Worm (Caenorhabditis elegans) whole organism, L1 larva: ENCODE measurements around the gene alh-9.

ENCODE experiments used
- alr-1 ChIP-seq: fragments of 200-800 bp; sonication (Bioruptor generic); optimal IDR thresholded peaks from 2 replicates; lab custom pipeline; 2018; ENCODE audit warnings: borderline replicate concordance, mild to moderate bottlenecking, missing genetic modification characterization, missing compliant biosample characterization
- aly-2 ChIP-seq: fragments of 150-350 bp; optimal IDR thresholded peaks from 2 replicates; lab custom pipeline; 2014; ENCODE audit warnings: missing biosample characterization, missing genetic modification characterization
- ama-1 ChIP-seq: fragments of 150-350 bp; optimal IDR thresholded peaks from 2 replicates; lab custom pipeline; 2014
- blmp-1 ChIP-seq: fragments of 150-350 bp; optimal IDR thresholded peaks from 2 replicates; lab custom pipeline; 2014; ENCODE audit warnings: missing biosample characterization, missing genetic modification characterization
- ceh-8 ChIP-seq: fragments of 200-800 bp; sonication (Bioruptor generic); optimal IDR thresholded peaks from 2 replicates; lab custom pipeline; 2018; ENCODE audit warnings: mild to moderate bottlenecking, missing genetic modification characterization, moderate library complexity, missing compliant biosample characterization
- ceh-82 ChIP-seq, 3 experiments: fragments of 150-350 bp in 1 of 3; sonication (generic microtip) in 2 of 3; optimal IDR thresholded peaks; 2 replicates each; lab custom pipeline; 2014 to 2017; ENCODE audit warnings: missing biosample characterization in 3 of 3, missing genetic modification characterization in 3 of 3
- dpl-1 ChIP-seq, 3 experiments: fragments of 150-350 bp in 2 of 3; sonication (generic microtip) in 1 of 3; optimal IDR thresholded peaks; 2 replicates each; lab custom pipeline; 2014 to 2017; ENCODE audit warnings: missing biosample characterization in 3 of 3, missing genetic modification characterization in 3 of 3, missing genetic modification reagents in 3 of 3
- efl-1 ChIP-seq, 4 experiments: fragments of 150-350 bp; optimal IDR thresholded peaks in 3 of 4; peaks in 1 of 4; 1 replicate in 1 of 4; 2 replicates in 3 of 4; lab custom pipeline; 2014; ENCODE audit warnings: missing biosample characterization in 2 of 4, missing genetic modification characterization in 2 of 4, missing genetic modification reagents in 2 of 4
- egl-27 ChIP-seq, 2 experiments: fragments of 150-350 bp in 1 of 2; sonication (generic microtip); optimal IDR thresholded peaks; 3 replicates each; lab custom pipeline; 2017 to 2018; ENCODE audit warnings: missing biosample characterization in 2 of 2, missing genetic modification characterization in 2 of 2, missing genetic modification reagents in 2 of 2
- elt-3 ChIP-seq, 6 experiments: fragments of 150-350 bp in 1 of 6; sonication (generic microtip); optimal IDR thresholded peaks; 2 replicates each; lab custom pipeline; 2017 to 2018; ENCODE audit warnings: missing biosample characterization in 6 of 6, missing genetic modification characterization in 6 of 6, inconsistent platforms in 1 of 6
- fos-1 ChIP-seq: fragments of 150-350 bp; optimal IDR thresholded peaks from 2 replicates; lab custom pipeline; 2014; ENCODE audit warnings: missing biosample characterization, missing genetic modification characterization
- irx-1 ChIP-seq: sonication (generic microtip); optimal IDR thresholded peaks from 2 replicates; lab custom pipeline; 2016; ENCODE audit warnings: missing genetic modification characterization, missing compliant biosample characterization
- jun-1 ChIP-seq: fragments of 150-350 bp; optimal IDR thresholded peaks from 2 replicates; lab custom pipeline; 2014; ENCODE audit warnings: missing biosample characterization, missing genetic modification reagents, missing genetic modification characterization
- lin-14 ChIP-seq: fragments of 200-800 bp; sonication (Bioruptor generic); optimal IDR thresholded peaks from 2 replicates; lab custom pipeline; 2018; ENCODE audit warnings: mild to moderate bottlenecking, missing genetic modification characterization, moderate library complexity, missing compliant biosample characterization
- lin-15B ChIP-seq: fragments of 150-350 bp; sonication (generic microtip); optimal IDR thresholded peaks from 3 replicates; lab custom pipeline; 2014; ENCODE audit warnings: missing biosample characterization, missing genetic modification characterization
- lin-35 ChIP-seq, 2 experiments: fragments of 150-350 bp; optimal IDR thresholded peaks; 2 replicates each; lab custom pipeline; 2014; ENCODE audit warnings: missing biosample characterization in 2 of 2, missing genetic modification characterization in 2 of 2, missing genetic modification reagents in 2 of 2
- lsy-2 ChIP-seq, 2 experiments: fragments of 150-350 bp; optimal IDR thresholded peaks; 2 replicates each; lab custom pipeline; 2014; ENCODE audit warnings: missing biosample characterization in 2 of 2, missing genetic modification characterization in 2 of 2
- mab-9 ChIP-seq: fragments of 200-800 bp; sonication (Bioruptor generic); IDR thresholded peaks from 2 replicates; pipeline ENCODE4 v1.3.6; 2022; ENCODE audit warnings: missing genetic modification reagents, missing genetic modification characterization, missing compliant biosample characterization
- mef-2 ChIP-seq: fragments of 150-350 bp; optimal IDR thresholded peaks from 2 replicates; lab custom pipeline; 2014; ENCODE audit warnings: missing biosample characterization, missing genetic modification characterization
- mep-1 ChIP-seq: fragments of 150-350 bp; optimal IDR thresholded peaks from 2 replicates; lab custom pipeline; 2014; ENCODE audit warnings: missing biosample characterization, missing genetic modification characterization
- nhr-11 ChIP-seq: fragments of 150-350 bp; optimal IDR thresholded peaks from 2 replicates; lab custom pipeline; 2014; ENCODE audit warnings: missing biosample characterization, missing genetic modification characterization
- nhr-12 ChIP-seq: sonication (generic microtip); optimal IDR thresholded peaks from 2 replicates; lab custom pipeline; 2017; ENCODE audit warnings: missing biosample characterization, missing genetic modification characterization
- nhr-20 ChIP-seq: sonication (generic microtip); optimal IDR thresholded peaks from 2 replicates; lab custom pipeline; 2016; ENCODE audit warnings: mild to moderate bottlenecking, missing genetic modification characterization, missing compliant biosample characterization
- nhr-47 ChIP-seq: sonication (generic microtip); optimal IDR thresholded peaks from 2 replicates; lab custom pipeline; 2016; ENCODE audit warnings: mild to moderate bottlenecking, missing genetic modification characterization, moderate library complexity, missing compliant biosample characterization
- nhr-71 ChIP-seq: sonication (generic microtip); optimal IDR thresholded peaks from 2 replicates; lab custom pipeline; 2016; ENCODE audit warnings: mild to moderate bottlenecking, missing genetic modification characterization, moderate library complexity, missing compliant biosample characterization
- nhr-85 ChIP-seq: sonication (generic microtip); peaks from one replicate; lab custom pipeline; 2016; ENCODE audit warnings: missing genetic modification characterization, inconsistent platforms, missing compliant biosample characterization
- nhr-90 ChIP-seq: sonication (generic microtip); optimal IDR thresholded peaks from 2 replicates; lab custom pipeline; 2016; ENCODE audit warnings: mild to moderate bottlenecking, missing genetic modification characterization, missing compliant biosample characterization; ENCODE audit not compliant: poor library complexity
- rnt-1 ChIP-seq: sonication (generic microtip); optimal IDR thresholded peaks from 2 replicates; lab custom pipeline; 2016; ENCODE audit warnings: mild to moderate bottlenecking, missing genetic modification characterization, moderate library complexity, missing compliant biosample characterization
- skn-1 ChIP-seq: fragments of 150-350 bp; optimal IDR thresholded peaks from 2 replicates; lab custom pipeline; 2014; ENCODE audit warnings: missing biosample characterization, missing genetic modification characterization
- snu-23 ChIP-seq: sonication (generic microtip); optimal IDR thresholded peaks from 2 replicates; lab custom pipeline; 2016; ENCODE audit warnings: missing genetic modification characterization, missing compliant biosample characterization
- swsn-7 ChIP-seq: sonication (generic microtip); optimal IDR thresholded peaks from 2 replicates; lab custom pipeline; 2016; ENCODE audit warnings: missing genetic modification characterization, missing compliant biosample characterization
- tlp-1 ChIP-seq: fragments of 150-350 bp; optimal IDR thresholded peaks from 2 replicates; lab custom pipeline; 2014; ENCODE audit warnings: missing biosample characterization, missing genetic modification characterization
- unc-130 ChIP-seq: fragments of 150-350 bp; optimal IDR thresholded peaks from 2 replicates; lab custom pipeline; 2017; ENCODE audit warnings: missing biosample characterization, missing genetic modification characterization, inconsistent platforms
- ztf-4 ChIP-seq: fragments of 150-350 bp; optimal IDR thresholded peaks from 2 replicates; lab custom pipeline; 2014; ENCODE audit warnings: missing biosample characterization, missing genetic modification characterization

alh-9 gene

ce11 chrIII:5835163-5835871 is 20.5 kb upstream of the alh-9 start (continued):
- TF ChIP-seq swsn-7 (tag; lab: Kevin White, UChicago) (peak; percentile 13), tlp-1 (tag; lab: Kevin White, UChicago) (no peak)

DNA sequence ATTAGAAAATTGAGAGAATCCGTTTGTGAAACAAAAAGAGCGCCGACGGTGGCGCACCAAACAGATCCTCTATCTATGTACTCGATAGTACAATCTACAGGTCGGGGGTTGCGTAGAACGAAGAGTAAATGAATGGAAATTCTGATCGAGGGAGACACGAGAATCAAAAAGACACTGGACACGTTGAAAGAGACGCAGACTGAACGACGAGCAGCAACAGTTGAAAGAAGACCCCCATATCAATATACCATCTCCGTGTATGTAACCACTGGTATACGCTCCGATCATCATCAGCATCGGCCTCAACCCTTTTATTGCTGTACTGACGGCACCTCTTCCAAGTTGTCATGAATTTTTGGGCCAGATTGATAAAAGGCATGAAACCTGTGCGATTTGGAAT is 19.6 kb upstream of the alh-9 start:
- no peak for TF ChIP-seq ztf-4 (tag; lab: Kevin White, UChicago)
- no peak for TF ChIP-seq nhr-12 (tag; lab: Kevin White, UChicago)
- TF ChIP-seq efl-1 (optimal IDR thresholded peaks at IDR 0.05; lab: Kevin White, UChicago): no peak
- peak in 1 of 2 experiments; percentile 89 for TF ChIP-seq efl-1 (GFP tag; optimal IDR thresholded peaks at IDR 0.05 in 1 of 2; lab: Kevin White, UChicago)
- TF ChIP-seq nhr-90: no peak
- TF ChIP-seq ceh-82 (tag; optimal IDR thresholded peaks at IDR 0.05; lab: Kevin White, UChicago): peak in 1 of 3 experiments; percentile 8
- no peak for TF ChIP-seq fos-1 (tag; lab: Kevin White, UChicago)
- TF ChIP-seq lin-14 (GFP tag; lab: Kevin White, UChicago): peak; percentile 55
- peak; percentile 38 for TF ChIP-seq nhr-71
- no peak for TF ChIP-seq elt-3 (tag; optimal IDR thresholded peaks at IDR 0.05; lab: Kevin White, UChicago)
- TF ChIP-seq lin-35 (GFP tag; optimal IDR thresholded peaks at IDR 0.05; lab: Kevin White, UChicago): no peak
- no peak for TF ChIP-seq skn-1 (tag; lab: Kevin White, UChicago)
- peak; percentile 80 for TF ChIP-seq nhr-85 (tag; lab: Kevin White, UChicago)
- peak; percentile 38 for TF ChIP-seq ama-1 (lab: Kevin White, UChicago)
- no peak for TF ChIP-seq nhr-47
- no peak for TF ChIP-seq nhr-11 (tag; lab: Kevin White, UChicago)
- TF ChIP-seq ceh-8: no peak
- no peak for TF ChIP-seq dpl-1 (GFP tag; optimal IDR thresholded peaks at IDR 0.05; lab: Kevin White, UChicago)
- TF ChIP-seq nhr-20: peak; percentile 16
- TF ChIP-seq irx-1: no peak
- no peak for TF ChIP-seq aly-2 (tag; lab: Kevin White, UChicago)

ce11 chrIII:5836816-5837215 is 19.0 kb upstream of the alh-9 start, which contains the start of gene W04D12.1:
Gene W04D12.1, plus strand, starts transcription at chrIII:5836926.
- peak; percentile 12 for TF ChIP-seq nhr-71
- no peak for TF ChIP-seq jun-1 (tag; lab: Kevin White, UChicago)
- TF ChIP-seq unc-130 (tag; lab: Kevin White, UChicago): peak; percentile 6
- peak in 1 of 2 experiments; percentile 24 for TF ChIP-seq lsy-2 (tag; optimal IDR thresholded peaks at IDR 0.05; lab: Kevin White, UChicago)
- TF ChIP-seq dpl-1 (GFP tag; optimal IDR thresholded peaks at IDR 0.05; lab: Kevin White, UChicago): no peak
- TF ChIP-seq skn-1 (tag; lab: Kevin White, UChicago): peak; percentile 29
- TF ChIP-seq lin-35 (GFP tag; optimal IDR thresholded peaks at IDR 0.05; lab: Kevin White, UChicago): peak in 1 of 2 experiments; percentile 35
- no peak for TF ChIP-seq mef-2
- no peak for TF ChIP-seq egl-27 (tag; optimal IDR thresholded peaks at IDR 0.05; lab: Kevin White, UChicago)
- peak; percentile 94 for TF ChIP-seq blmp-1 (tag; lab: Kevin White, UChicago)
- peak; percentile 20 for TF ChIP-seq snu-23 (GFP tag; lab: Kevin White, UChicago)
- peak; percentile 72 for TF ChIP-seq nhr-85 (tag; lab: Kevin White, UChicago)
- TF ChIP-seq nhr-20: peak; percentile 33
- TF ChIP-seq mep-1 (tag; lab: Kevin White, UChicago): peak; percentile 56
- TF ChIP-seq lin-14 (GFP tag; lab: Kevin White, UChicago): peak; percentile 21
- no peak for TF ChIP-seq mab-9 (GFP tag; lab: Robert Waterston, UW)
- TF ChIP-seq lin-15B (tag; lab: Kevin White, UChicago): no peak
- peak in 1 of 2 experiments; percentile 11 for TF ChIP-seq efl-1 (optimal IDR thresholded peaks at IDR 0.05; lab: Kevin White, UChicago)
- TF ChIP-seq efl-1 (GFP tag; optimal IDR thresholded peaks at IDR 0.05 in 1 of 2; lab: Kevin White, UChicago): no peak
- TF ChIP-seq rnt-1 (tag; lab: Kevin White, UChicago): peak; percentile 15
- no peak for TF ChIP-seq alr-1 (tag; lab: Kevin White, UChicago)
